Worm (Caenorhabditis elegans): ENCODE measurements around the gene sas-6.

Gene sas-6

DNA sequence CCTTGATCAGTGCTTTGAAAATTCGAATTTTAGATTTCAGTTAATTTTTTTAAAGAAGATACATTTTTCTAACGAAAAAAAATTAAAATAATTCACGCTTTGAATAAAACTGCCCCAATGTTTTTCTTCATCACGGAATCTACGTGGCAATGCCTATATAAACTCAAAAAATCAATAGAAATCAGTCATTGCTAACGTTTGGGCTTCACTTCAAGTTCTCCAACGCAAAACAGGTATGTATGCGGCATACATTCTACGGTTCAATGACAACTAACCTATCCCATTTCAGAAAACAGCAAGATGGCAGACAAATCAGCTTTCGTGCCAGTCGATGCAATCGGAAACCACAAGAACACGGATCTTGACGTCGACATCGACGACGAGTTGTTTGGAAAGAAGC is 43.1 kb downstream of the sas-6 start, which contains the start of gene C47A4.5:
Gene C47A4.5, plus strand, starts transcription at position 301 of the 400 bp plus-strand sequence.
- TF ChIP-seq fkh-10 (GFP tag; optimal IDR thresholded peaks at IDR 0.05) (no peak), saeg-2 (GFP tag; IDR thresholded peaks at IDR 0.05) (no peak), lin-38 (GFP tag; IDR thresholded peaks at IDR 0.05) (no peak), hlh-30 (tag; optimal IDR thresholded peaks at IDR 0.05; ENCODE audit: insufficient read depth) (no peak), set-16 (GFP tag; IDR thresholded peaks at IDR 0.05) (no peak), pqm-1 (tag; optimal IDR thresholded peaks at IDR 0.05) (no peak), nhr-77 (tag; optimal IDR thresholded peaks at IDR 0.05) (no peak), ZK546.5 (tag; optimal IDR thresholded peaks at IDR 0.05) (no peak), daf-16 (GFP tag; optimal IDR thresholded peaks at IDR 0.05) (no peak), daf-16 (tag; optimal IDR thresholded peaks at IDR 0.05) (no peak), dmd-8 (GFP tag; IDR thresholded peaks at IDR 0.05) (no peak), dmd-6 (GFP tag; IDR thresholded peaks at IDR 0.05) (no peak), madf-5 (GFP tag; IDR thresholded peaks at IDR 0.05) (no peak), madf-9 (GFP tag; conservative IDR thresholded peaks at IDR 0.05) (no peak), ztf-7 (tag; optimal IDR thresholded peaks at IDR 0.05) (no peak), hlh-11 (tag; optimal IDR thresholded peaks at IDR 0.05) (no peak), unc-130 (GFP tag; optimal IDR thresholded peaks at IDR 0.05) (no peak), nhr-41 (GFP tag; IDR thresholded peaks at IDR 0.05) (no peak), sdz-12 (GFP tag; optimal IDR thresholded peaks at IDR 0.05) (no peak), zag-1 (tag; optimal IDR thresholded peaks at IDR 0.05) (no peak)

DNA sequence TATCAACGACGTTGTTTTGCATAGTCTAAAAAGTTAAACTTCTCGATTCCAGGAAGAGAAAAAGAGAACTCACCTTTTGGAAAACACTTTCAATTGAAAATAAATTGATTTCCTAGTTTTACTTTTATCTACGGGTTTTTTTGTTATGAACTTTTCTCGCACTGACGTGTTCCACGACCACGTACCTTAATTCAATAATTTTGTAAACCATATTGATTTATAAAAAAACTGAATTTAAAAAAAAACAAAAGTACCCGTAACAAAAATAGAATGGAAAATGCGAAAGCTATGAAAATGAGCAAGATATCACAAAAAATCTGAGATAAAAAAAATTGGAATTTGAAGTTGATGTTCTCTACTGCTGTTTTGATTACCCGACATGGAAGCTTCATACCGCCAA is 46.3 kb downstream of the sas-6 start, which contains the start of gene C47A4.3:
Gene C47A4.3, minus strand, starts transcription at position 101 of the 400 bp plus-strand sequence.
- no peak for TF ChIP-seq nhr-6 (tag; optimal IDR thresholded peaks at IDR 0.05)
- TF ChIP-seq T26A8.4 (GFP tag; IDR thresholded peaks at IDR 0.05): no peak
- no peak for TF ChIP-seq snpc-4 (tag; optimal IDR thresholded peaks at IDR 0.05)
- TF ChIP-seq daf-19 (GFP tag; conservative IDR thresholded peaks at IDR 0.05): no peak
- TF ChIP-seq skn-1 (tag; optimal IDR thresholded peaks at IDR 0.05): no peak
- no peak for TF ChIP-seq pqm-1 (tag; optimal IDR thresholded peaks at IDR 0.05)
- TF ChIP-seq hif-1 (tag; optimal IDR thresholded peaks at IDR 0.05): no peak
- TF ChIP-seq dmd-9 (GFP tag; IDR thresholded peaks at IDR 0.05): no peak
